Worm (Caenorhabditis elegans) whole organism, L4 larva: Measurements from ENCODE around the gene ttr-17.

Source experiments
- D1046.2 ChIP-seq: fragments of 200-800 bp; sonication (Bioruptor generic); IDR thresholded peaks from 2 replicates; pipeline ENCODE4 v1.3.6; 2022; ENCODE audit warnings: missing genetic modification characterization, missing compliant biosample characterization
- F26F4.8 ChIP-seq: fragments of 200-800 bp; sonication (Bioruptor generic); conservative IDR thresholded peaks from 2 replicates; pipeline ENCODE4 v1.3.6; 2022; ENCODE audit warnings: missing genetic modification characterization, missing compliant biosample characterization
- F37D6.2 ChIP-seq: sonication (generic microtip); optimal IDR thresholded peaks from 2 replicates; lab custom pipeline; 2016; ENCODE audit warnings: mild to moderate bottlenecking, missing genetic modification characterization, missing compliant biosample characterization
- R02D3.7 ChIP-seq: fragments of 150-350 bp; sonication (generic microtip); optimal IDR thresholded peaks from 3 replicates; lab custom pipeline; 2014; ENCODE audit warnings: missing biosample characterization, missing genetic modification characterization
- T26A8.4 ChIP-seq: fragments of 200-800 bp; sonication (Bioruptor generic); IDR thresholded peaks from 2 replicates; pipeline ENCODE4 v1.3.6; 2022; ENCODE audit warnings: missing genetic modification characterization, missing compliant biosample characterization
- Y48G9A.11 ChIP-seq: fragments of 200-800 bp; sonication (Bioruptor generic); IDR thresholded peaks from 2 replicates; pipeline ENCODE4 v1.3.6; 2022; ENCODE audit warnings: missing genetic modification reagents, missing genetic modification characterization, missing compliant biosample characterization
- Y5F2A.4 ChIP-seq: fragments of 200-800 bp; sonication (Bioruptor generic); optimal IDR thresholded peaks from 2 replicates; lab custom pipeline; 2018; ENCODE audit warnings: mild to moderate bottlenecking, missing genetic modification characterization, missing compliant biosample characterization
- ZK337.2 ChIP-seq: fragments of 200-800 bp; sonication (Bioruptor generic); IDR thresholded peaks from 2 replicates; pipeline ENCODE4 v1.3.6; 2022; ENCODE audit warnings: missing genetic modification reagents, missing genetic modification characterization, missing compliant biosample characterization
- ZK546.5 ChIP-seq, 2 experiments: sonication (generic microtip); optimal IDR thresholded peaks; 2 replicates each; lab custom pipeline; 2017; ENCODE audit warnings: missing biosample characterization in 2 of 2, missing genetic modification characterization in 2 of 2
- aha-1 ChIP-seq: fragments of 150-350 bp; peaks from one replicate; lab custom pipeline; 2014; ENCODE audit warnings: missing biosample characterization, missing genetic modification characterization
- ama-1 ChIP-seq: fragments of 150-350 bp; optimal IDR thresholded peaks from 2 replicates; lab custom pipeline; 2014; ENCODE audit warnings: inconsistent platforms, mixed read lengths
- ceh-32 ChIP-seq: sonication (generic microtip); optimal IDR thresholded peaks from 2 replicates; lab custom pipeline; 2016; ENCODE audit warnings: mild to moderate bottlenecking, missing genetic modification characterization, missing compliant biosample characterization; ENCODE audit not compliant: poor library complexity
- ceh-44 ChIP-seq: fragments of 200-800 bp; sonication (Bioruptor generic); IDR thresholded peaks from 2 replicates; pipeline ENCODE4 v1.3.6; 2022; ENCODE audit warnings: missing genetic modification reagents, missing genetic modification characterization, missing compliant biosample characterization
- daf-12 ChIP-seq: fragments of 150-350 bp; optimal IDR thresholded peaks from 2 replicates; lab custom pipeline; 2014; ENCODE audit warnings: missing biosample characterization, missing genetic modification reagents, missing genetic modification characterization
- dmd-6 ChIP-seq: fragments of 200-800 bp; sonication (Bioruptor generic); IDR thresholded peaks from 2 replicates; pipeline ENCODE4 v1.3.6; 2022; ENCODE audit warnings: missing genetic modification reagents, missing genetic modification characterization, missing compliant biosample characterization
- dmd-8 ChIP-seq: fragments of 200-800 bp; sonication (Bioruptor generic); IDR thresholded peaks from 2 replicates; pipeline ENCODE4 v1.3.6; 2022; ENCODE audit warnings: missing genetic modification characterization, missing compliant biosample characterization
- dve-1 ChIP-seq: sonication (generic microtip); optimal IDR thresholded peaks from 2 replicates; lab custom pipeline; 2017; ENCODE audit warnings: antibody characterized with exemption, mild to moderate bottlenecking, missing genetic modification characterization, missing compliant biosample characterization; ENCODE audit not compliant: insufficient read depth
- egl-27 ChIP-seq: sonication (generic microtip); optimal IDR thresholded peaks from 3 replicates; lab custom pipeline; 2017; ENCODE audit warnings: missing biosample characterization, missing genetic modification reagents, missing genetic modification characterization
- fos-1 ChIP-seq: fragments of 150-350 bp; optimal IDR thresholded peaks from 2 replicates; lab custom pipeline; 2014; ENCODE audit warnings: missing biosample characterization, missing genetic modification characterization
- gei-8 ChIP-seq: fragments of 200-800 bp; sonication (Bioruptor generic); optimal IDR thresholded peaks from 2 replicates; lab custom pipeline; 2018; ENCODE audit warnings: mild to moderate bottlenecking, missing genetic modification characterization, missing compliant biosample characterization
- hlh-11 ChIP-seq: fragments of 200-800 bp; sonication (Bioruptor generic); optimal IDR thresholded peaks from 2 replicates; lab custom pipeline; 2018; ENCODE audit warnings: mild to moderate bottlenecking, missing genetic modification characterization, missing compliant biosample characterization
- hlh-30 ChIP-seq: sonication (generic microtip); optimal IDR thresholded peaks from 2 replicates; lab custom pipeline; 2017; ENCODE audit warnings: antibody characterized with exemption, mild to moderate bottlenecking, missing genetic modification characterization, missing compliant biosample characterization; ENCODE audit not compliant: insufficient read depth
- hmg-1.1 ChIP-seq: fragments of 200-800 bp; sonication (Bioruptor generic); IDR thresholded peaks from 2 replicates; pipeline ENCODE4 v1.3.6; 2022; ENCODE audit warnings: missing genetic modification reagents, missing genetic modification characterization, missing compliant biosample characterization
- jun-1 ChIP-seq: fragments of 150-350 bp; optimal IDR thresholded peaks from 2 replicates; lab custom pipeline; 2014; ENCODE audit warnings: missing biosample characterization, missing genetic modification reagents, missing genetic modification characterization
- lin-1 ChIP-seq: fragments of 200-800 bp; sonication (Bioruptor generic); IDR thresholded peaks from 2 replicates; pipeline ENCODE4 v1.3.6; 2022; ENCODE audit warnings: missing genetic modification reagents, missing genetic modification characterization, missing compliant biosample characterization
- lin-13 ChIP-seq: fragments of 150-350 bp; optimal IDR thresholded peaks from 2 replicates; lab custom pipeline; 2014; ENCODE audit warnings: missing biosample characterization, missing genetic modification reagents, missing genetic modification characterization
- lin-29 ChIP-seq: fragments of 200-800 bp; sonication (Bioruptor generic); IDR thresholded peaks from 2 replicates; pipeline ENCODE4 v1.3.6; 2022; ENCODE audit warnings: missing genetic modification reagents, missing genetic modification characterization, missing compliant biosample characterization
- lin-38 ChIP-seq: fragments of 200-800 bp; sonication (Bioruptor generic); IDR thresholded peaks from 2 replicates; pipeline ENCODE4 v1.3.6; 2022; ENCODE audit warnings: missing genetic modification reagents, missing genetic modification characterization, missing compliant biosample characterization
- mdl-1 ChIP-seq, 2 experiments: fragments of 150-350 bp in 1 of 2; sonication (generic microtip) in 1 of 2; optimal IDR thresholded peaks; 2 replicates each; lab custom pipeline; 2014 to 2017; ENCODE audit warnings: missing biosample characterization in 2 of 2, missing genetic modification characterization in 2 of 2
- mdt-29 ChIP-seq: fragments of 200-800 bp; sonication (Bioruptor generic); IDR thresholded peaks from 2 replicates; pipeline ENCODE4 v1.3.6; 2022; ENCODE audit warnings: missing genetic modification reagents, missing genetic modification characterization, missing compliant biosample characterization
- mes-2 ChIP-seq: sonication (generic microtip); optimal IDR thresholded peaks from 2 replicates; lab custom pipeline; 2016; ENCODE audit warnings: missing genotype, mild to moderate bottlenecking, missing genetic modification characterization, missing compliant biosample characterization; ENCODE audit not compliant: poor library complexity, severe bottlenecking
- nhr-28 ChIP-seq: fragments of 150-350 bp; optimal IDR thresholded peaks from 2 replicates; lab custom pipeline; 2014; ENCODE audit warnings: missing biosample characterization, missing genetic modification characterization
- nhr-77 ChIP-seq: fragments of 150-350 bp; optimal IDR thresholded peaks from 2 replicates; lab custom pipeline; 2014; ENCODE audit warnings: missing biosample characterization, missing genetic modification characterization
- pha-4 ChIP-seq, 2 experiments: fragments of 150-350 bp in 1 of 2; fragments of 200-800 bp in 1 of 2; sonication (Bioruptor generic) in 1 of 2; IDR thresholded peaks in 1 of 2; optimal IDR thresholded peaks in 1 of 2; 2 replicates each; pipeline versions ENCODE4 v1.3.6 to Lab custom; 2014 to 2022; ENCODE audit warnings: missing genetic modification characterization in 2 of 2, missing genetic modification reagents in 2 of 2, missing biosample characterization in 1 of 2, missing compliant biosample characterization in 1 of 2
- pqm-1 ChIP-seq: sonication (generic microtip); optimal IDR thresholded peaks from 2 replicates; lab custom pipeline; 2017; ENCODE audit warnings: missing biosample characterization, missing genetic modification characterization
- unc-130 ChIP-seq: sonication (generic microtip); optimal IDR thresholded peaks from 2 replicates; lab custom pipeline; 2016; ENCODE audit warnings: missing genetic modification reagents, missing genetic modification characterization, missing compliant biosample characterization
- unc-39 ChIP-seq: sonication (generic microtip); optimal IDR thresholded peaks from 2 replicates; lab custom pipeline; 2017; ENCODE audit warnings: missing biosample characterization, missing genetic modification characterization
- unc-62 ChIP-seq, 3 experiments: fragments of 150-350 bp in 1 of 3; sonication (generic microtip); optimal IDR thresholded peaks in 2 of 3; peaks in 1 of 3; 1 replicate in 1 of 3; 2 replicates in 2 of 3; lab custom pipeline; 2014 to 2017; ENCODE audit warnings: missing biosample characterization in 3 of 3, missing genetic modification characterization in 3 of 3, missing genetic modification reagents in 3 of 3, missing genotype in 1 of 3
- zip-2 ChIP-seq: fragments of 150-350 bp; optimal IDR thresholded peaks from 2 replicates; lab custom pipeline; 2014; ENCODE audit warnings: missing biosample characterization, missing genetic modification characterization

ttr-17 gene

ce11 chrIV:11053652-11054317 is 13.0 kb downstream of the ttr-17 start, which contains the start of the genes F36H1.12 and lin-3:
F36H1.12 (minus strand) TSS chrIV:11053702.
lin-3 (plus strand) TSS chrIV:11054308.
- TF ChIP-seq unc-130 (GFP tag; lab: Kevin White, UChicago) (peak; percentile 19), ceh-44 (GFP tag; lab: Robert Waterston, UW) (0 out of 2 replicates have a peak, but pooled peaks have one; percentile 31), dve-1 (tag; lab: Kevin White, UChicago) (no peak), lin-38 (GFP tag; lab: Robert Waterston, UW) (peak; percentile 85), F37D6.2 (no peak)

ce11 chrIV:11051963-11052362 is 14.9 kb downstream of the ttr-17 start:
- TF ChIP-seq T26A8.4 (GFP tag; lab: Robert Waterston, UW) (no peak), mdl-1 (tag; optimal IDR thresholded peaks at IDR 0.05; lab: Kevin White, UChicago) (no peak), unc-62 (GFP tag; optimal IDR thresholded peaks at IDR 0.05 in 1 of 2; lab: Kevin White, UChicago) (peak in 1 of 2 experiments; percentile 91), unc-62 (tag; optimal IDR thresholded peaks at IDR 0.05; lab: Kevin White, UChicago) (no peak)

ce11 chrIV:11049806-11050205 is 17.0 kb downstream of the ttr-17 start, which contains the start of gene F36H1.3:
F36H1.3 (plus strand) TSS chrIV:11050128.
- peak in 1 of 2 experiments; percentile 92 for TF ChIP-seq unc-62 (GFP tag; optimal IDR thresholded peaks at IDR 0.05 in 1 of 2; lab: Kevin White, UChicago)
- TF ChIP-seq unc-62 (tag; optimal IDR thresholded peaks at IDR 0.05; lab: Kevin White, UChicago): no peak
- no peak for TF ChIP-seq fos-1
- TF ChIP-seq aha-1 (tag; lab: Kevin White, UChicago): peak; percentile 39

- TF ChIP-seq R02D3.7 (no peak), dmd-8 (GFP tag; lab: Robert Waterston, UW) (no peak), D1046.2 (GFP tag; lab: Robert Waterston, UW) (no peak), ceh-32 (tag; lab: Kevin White, UChicago) (no peak), lin-29 (GFP tag; lab: Robert Waterston, UW) (no peak), daf-12 (tag; lab: Kevin White, UChicago) (no peak), hlh-30 (no peak), nhr-28 (no peak), gei-8 (GFP tag; lab: Kevin White, UChicago) (no peak), lin-1 (GFP tag; lab: Robert Waterston, UW) (no peak), aha-1 (tag; lab: Kevin White, UChicago) (no peak), F26F4.8 (GFP tag; lab: Robert Waterston, UW) (no peak), unc-39 (tag; lab: Kevin White, UChicago) (no peak), nhr-77 (tag; lab: Kevin White, UChicago) (no peak), mes-2 (no peak), ZK337.2 (GFP tag; lab: Robert Waterston, UW) (no peak), lin-13 (no peak)
Measured at ce11 chrIV:11048871-11049270, 18.0 kb downstream of the ttr-17 start, which contains the start of gene F36H1.11. F36H1.11 (plus strand) TSS chrIV:11049171.

ce11 chrIV:11044377-11044776 is 22.4 kb downstream of the ttr-17 start:
- peak in 1 of 2 experiments; percentile 96 for TF ChIP-seq unc-62 (GFP tag; optimal IDR thresholded peaks at IDR 0.05 in 1 of 2; lab: Kevin White, UChicago)
- no peak for TF ChIP-seq unc-62 (tag; optimal IDR thresholded peaks at IDR 0.05; lab: Kevin White, UChicago)
- no peak for TF ChIP-seq R02D3.7

- TF ChIP-seq hlh-11 (tag; lab: Kevin White, UChicago) (no peak), Y5F2A.4 (GFP tag; lab: Kevin White, UChicago) (no peak), pqm-1 (tag; lab: Kevin White, UChicago) (no peak), zip-2 (no peak), jun-1 (no peak), ceh-32 (tag; lab: Kevin White, UChicago) (no peak), lin-1 (GFP tag; lab: Robert Waterston, UW) (no peak), mdt-29 (GFP tag; lab: Robert Waterston, UW) (no peak), nhr-28 (no peak), egl-27 (tag; lab: Kevin White, UChicago) (no peak), dmd-6 (GFP tag; lab: Robert Waterston, UW) (no peak), hmg-1.1 (GFP tag; lab: Robert Waterston, UW) (0 out of 2 replicates have a peak, but pooled peaks have one; percentile 9), ZK546.5 (tag; optimal IDR thresholded peaks at IDR 0.05; lab: Kevin White, UChicago) (no peak), ama-1 (no peak), Y48G9A.11 (GFP tag; lab: Robert Waterston, UW) (no peak), pha-4 (GFP tag; IDR thresholded peaks at IDR 0.05; lab: Robert Waterston, UW) (no peak), pha-4 (tag; optimal IDR thresholded peaks at IDR 0.05; lab: Kevin White, UChicago) (no peak)
Measured at ce11 chrIV:11038665-11039064, 28.2 kb downstream of the ttr-17 start.
